Fruit fly (Drosophila melanogaster) whole organism, embryonic: Measurements from ENCODE around the gene CG10337.

Experiments used
- Adf1 ChIP-seq: fragments of 200-800 bp; sonication (Bioruptor generic); IDR thresholded peaks from 2 replicates; pipeline ENCODE4 v1.3.6; 2022; ENCODE audit warnings: missing biosample characterization, missing genetic modification characterization
- Atf-2 ChIP-seq: fragments of 200-800 bp; sonication (Bioruptor generic); optimal IDR thresholded peaks from 2 replicates; lab custom pipeline; 2016; ENCODE audit warnings: missing biosample characterization, missing genetic modification characterization
- B-H1 ChIP-seq: fragments of 200-800 bp; sonication (Bioruptor generic); IDR thresholded peaks from 3 replicates; pipeline ENCODE4 v1.3.6; 2022; ENCODE audit warnings: missing biosample characterization, missing genetic modification characterization
- B-H2 ChIP-seq: fragments of 200-800 bp; sonication (Bioruptor generic); optimal IDR thresholded peaks from 2 replicates; lab custom pipeline; 2018; ENCODE audit warnings: missing biosample characterization, mild to moderate bottlenecking, missing genetic modification characterization
- Bdp1 ChIP-seq: fragments of 200-800 bp; sonication (Bioruptor generic); optimal IDR thresholded peaks from 3 replicates; lab custom pipeline; 2016; ENCODE audit warnings: missing biosample characterization, missing genetic modification characterization
- Bgb ChIP-seq: fragments of 200-800 bp; sonication (Bioruptor generic); IDR thresholded peaks from 2 replicates; pipeline ENCODE4 v1.3.6; 2022; ENCODE audit warnings: missing biosample characterization, missing genetic modification characterization; ENCODE audit not compliant: partially characterized antibody
- Blimp-1 ChIP-seq: fragments of 200-800 bp; sonication (Bioruptor generic); optimal IDR thresholded peaks from 3 replicates; lab custom pipeline; 2018; ENCODE audit warnings: missing biosample characterization, missing genetic modification characterization, mild to moderate bottlenecking, moderate library complexity, missing genetic modification reagents
- CG10654 ChIP-seq: fragments of 200-800 bp; sonication (Bioruptor generic); optimal IDR thresholded peaks from 2 replicates; lab custom pipeline; 2016; ENCODE audit warnings: missing biosample characterization, missing genetic modification characterization
- CG11560 ChIP-seq: fragments of 200-800 bp; sonication (Bioruptor generic); IDR thresholded peaks from 3 replicates; pipeline ENCODE4 v1.3.6; 2022; ENCODE audit warnings: missing biosample characterization, missing genetic modification characterization
- CG12744 ChIP-seq: fragments of 200-800 bp; sonication (Bioruptor generic); optimal IDR thresholded peaks from 2 replicates; lab custom pipeline; 2016; ENCODE audit warnings: missing biosample characterization, missing genetic modification characterization
- CG17385 ChIP-seq: fragments of 200-800 bp; sonication (Bioruptor generic); optimal IDR thresholded peaks from 3 replicates; lab custom pipeline; 2018; ENCODE audit warnings: missing biosample characterization, mild to moderate bottlenecking, missing genetic modification characterization
- CG2678 ChIP-seq: fragments of 200-800 bp; sonication (Bioruptor generic); optimal IDR thresholded peaks from 3 replicates; lab custom pipeline; 2019; ENCODE audit warnings: missing biosample characterization, mild to moderate bottlenecking, missing genetic modification characterization, moderate library complexity
- CG30403 ChIP-seq: fragments of 200-800 bp; sonication (Bioruptor generic); optimal IDR thresholded peaks from 3 replicates; lab custom pipeline; 2016; ENCODE audit warnings: missing biosample characterization, missing genetic modification characterization
- CG31365 ChIP-seq: fragments of 200-800 bp; sonication (Bioruptor generic); optimal IDR thresholded peaks from 2 replicates; lab custom pipeline; 2018; ENCODE audit warnings: missing biosample characterization, mild to moderate bottlenecking, missing genetic modification characterization
- CG3995 ChIP-seq: fragments of 200-800 bp; sonication (Bioruptor generic); optimal IDR thresholded peaks from 3 replicates; lab custom pipeline; 2016; ENCODE audit warnings: missing biosample characterization, missing genetic modification characterization
- CG4360 ChIP-seq: fragments of 200-800 bp; sonication (Bioruptor generic); IDR thresholded peaks from 2 replicates; pipeline ENCODE4 v1.3.6; 2022; ENCODE audit warnings: missing biosample characterization, missing genetic modification characterization
- CG4424 ChIP-seq: fragments of 200-800 bp; sonication (Bioruptor generic); optimal IDR thresholded peaks from 3 replicates; lab custom pipeline; 2016; ENCODE audit warnings: missing biosample characterization, missing genetic modification characterization
- CG7556 ChIP-seq: fragments of 200-800 bp; sonication (Bioruptor generic); optimal IDR thresholded peaks from 2 replicates; lab custom pipeline; 2017; ENCODE audit warnings: missing biosample characterization, mild to moderate bottlenecking, missing genetic modification characterization
- CG7839 ChIP-seq: fragments of 200-800 bp; sonication (Bioruptor generic); optimal IDR thresholded peaks from 3 replicates; lab custom pipeline; 2018; ENCODE audit warnings: missing biosample characterization, mild to moderate bottlenecking, missing genetic modification characterization, moderate library complexity
- CHES-1-like ChIP-seq: fragments of 200-800 bp; sonication (Bioruptor generic); optimal IDR thresholded peaks from 2 replicates; lab custom pipeline; 2016; ENCODE audit warnings: missing biosample characterization, missing genetic modification characterization
- Dp ChIP-seq: fragments of 200-800 bp; sonication (Bioruptor generic); optimal IDR thresholded peaks from 2 replicates; lab custom pipeline; 2018; ENCODE audit warnings: missing biosample characterization, mild to moderate bottlenecking, missing genetic modification characterization, moderate library complexity
- HHEX ChIP-seq: fragments of 200-800 bp; sonication (Bioruptor generic); optimal IDR thresholded peaks from 3 replicates; lab custom pipeline; 2017; ENCODE audit warnings: missing biosample characterization, mild to moderate bottlenecking, missing genetic modification characterization, missing genetic modification reagents
- HLH4C ChIP-seq: fragments of 200-800 bp; sonication (Bioruptor generic); IDR thresholded peaks from 3 replicates; pipeline ENCODE4 v1.3.6; 2022; ENCODE audit warnings: missing biosample characterization, missing genetic modification characterization; ENCODE audit not compliant: partially characterized antibody
- Hr39 ChIP-seq: fragments of >200 bp; optimal IDR thresholded peaks from 2 replicates; lab custom pipeline; 2017
- MESR4 ChIP-seq: fragments of 200-800 bp; sonication (Bioruptor generic); optimal IDR thresholded peaks from 2 replicates; lab custom pipeline; 2018; ENCODE audit warnings: missing biosample characterization, mild to moderate bottlenecking, missing genetic modification characterization, moderate library complexity
- Mes4 ChIP-seq: fragments of 200-800 bp; sonication (Bioruptor generic); optimal IDR thresholded peaks from 2 replicates; lab custom pipeline; 2016; ENCODE audit warnings: missing biosample characterization, missing genetic modification characterization
- Nf-YB ChIP-seq: fragments of 200-800 bp; sonication (Bioruptor generic); optimal IDR thresholded peaks from 3 replicates; lab custom pipeline; 2019; ENCODE audit warnings: missing biosample characterization, mild to moderate bottlenecking, missing genetic modification characterization, moderate library complexity
- Oli ChIP-seq: fragments of 200-800 bp; sonication (Bioruptor generic); optimal IDR thresholded peaks from 2 replicates; lab custom pipeline; 2018; ENCODE audit warnings: missing biosample characterization, mild to moderate bottlenecking, missing genetic modification characterization, moderate library complexity
- Opbp ChIP-seq: fragments of 200-800 bp; sonication (Bioruptor generic); IDR thresholded peaks from 3 replicates; pipeline ENCODE4 v1.3.6; 2022; ENCODE audit warnings: missing biosample characterization, missing genetic modification characterization; ENCODE audit not compliant: partially characterized antibody
- Sox100B ChIP-seq: fragments of 200-800 bp; sonication (Bioruptor generic); optimal IDR thresholded peaks from 3 replicates; lab custom pipeline; 2018; ENCODE audit warnings: missing biosample characterization, mild to moderate bottlenecking, missing genetic modification characterization
- Spps ChIP-seq: fragments of 200-800 bp; sonication (Bioruptor generic); optimal IDR thresholded peaks from 2 replicates; lab custom pipeline; 2018; ENCODE audit warnings: missing biosample characterization, mild to moderate bottlenecking, missing genetic modification characterization
- Sry-β ChIP-seq: fragments of 200-800 bp; sonication (Bioruptor generic); optimal IDR thresholded peaks from 2 replicates; lab custom pipeline; 2018; ENCODE audit warnings: missing biosample characterization, mild to moderate bottlenecking, missing genetic modification characterization, moderate library complexity
- Stat92E ChIP-seq, 3 experiments: fragments of >200 bp in 2 of 3; fragments of 200-800 bp in 1 of 3; sonication (Bioruptor generic) in 1 of 3; optimal IDR thresholded peaks; 2 replicates each; lab custom pipeline; 2017 to 2019; ENCODE audit warnings: missing biosample characterization in 3 of 3, missing genetic modification characterization in 3 of 3, mild to moderate bottlenecking in 1 of 3, moderate library complexity in 1 of 3
- TFAM ChIP-seq: fragments of 200-800 bp; sonication (Bioruptor generic); optimal IDR thresholded peaks from 2 replicates; lab custom pipeline; 2017; ENCODE audit warnings: missing biosample characterization, missing genetic modification characterization, inconsistent platforms
- Trl ChIP-seq, 3 experiments: fragments of >200 bp in 2 of 3; fragments of 200-800 bp in 1 of 3; sonication (Bioruptor generic) in 1 of 3; optimal IDR thresholded peaks; 2 replicates in 1 of 3; 3 replicates in 2 of 3; lab custom pipeline; 2016 to 2017; ENCODE audit warnings: missing biosample characterization in 1 of 3, missing genetic modification characterization in 1 of 3
- al ChIP-seq: fragments of 200-800 bp; sonication (Bioruptor generic); IDR thresholded peaks from 2 replicates; pipeline ENCODE4 v1.3.6; 2022; ENCODE audit warnings: missing biosample characterization, missing genetic modification characterization
- az2 ChIP-seq: fragments of 200-800 bp; sonication (Bioruptor generic); optimal IDR thresholded peaks from 3 replicates; lab custom pipeline; 2016; ENCODE audit warnings: missing biosample characterization, missing genetic modification characterization
- cg ChIP-seq: fragments of 200-800 bp; sonication (Bioruptor generic); optimal IDR thresholded peaks from 3 replicates; lab custom pipeline; 2019; ENCODE audit warnings: missing biosample characterization, mild to moderate bottlenecking, missing genetic modification characterization, moderate library complexity
- dan ChIP-seq: fragments of 200-800 bp; sonication (Bioruptor generic); IDR thresholded peaks from 2 replicates; pipeline ENCODE4 v1.3.6; 2022; ENCODE audit warnings: missing biosample characterization, missing genetic modification characterization
- disco-r ChIP-seq: fragments of 200-800 bp; sonication (Bioruptor generic); optimal IDR thresholded peaks from 2 replicates; lab custom pipeline; 2016; ENCODE audit warnings: missing biosample characterization, missing genetic modification characterization
- fu2 ChIP-seq: fragments of 200-800 bp; sonication (Bioruptor generic); optimal IDR thresholded peaks from 2 replicates; lab custom pipeline; 2016; ENCODE audit warnings: missing biosample characterization, missing genetic modification characterization
- gsb ChIP-seq: fragments of 200-800 bp; sonication (Bioruptor generic); IDR thresholded peaks from 2 replicates; pipeline ENCODE4 v1.3.6; 2022; ENCODE audit warnings: missing biosample characterization, missing genetic modification characterization
- gt ChIP-seq: fragments of 200-800 bp; sonication (Bioruptor generic); IDR thresholded peaks from 2 replicates; pipeline ENCODE4 v1.3.6; 2022; ENCODE audit warnings: missing biosample characterization, missing genetic modification characterization
- luna ChIP-seq: fragments of 200-800 bp; sonication (Bioruptor generic); optimal IDR thresholded peaks from 2 replicates; lab custom pipeline; 2016; ENCODE audit warnings: missing biosample characterization, missing genetic modification characterization
- mld ChIP-seq: fragments of 200-800 bp; sonication (Bioruptor generic); IDR thresholded peaks from 3 replicates; pipeline ENCODE4 v1.3.6; 2022; ENCODE audit warnings: missing biosample characterization, missing genetic modification characterization; ENCODE audit not compliant: partially characterized antibody
- pb ChIP-seq: fragments of 200-800 bp; sonication (Bioruptor generic); optimal IDR thresholded peaks from 3 replicates; lab custom pipeline; 2016; ENCODE audit warnings: missing biosample characterization, missing genetic modification characterization
- pzg ChIP-seq: fragments of 200-800 bp; sonication (Bioruptor generic); optimal IDR thresholded peaks from 3 replicates; lab custom pipeline; 2018; ENCODE audit warnings: missing biosample characterization, mild to moderate bottlenecking, missing genetic modification characterization, moderate library complexity
- row ChIP-seq: fragments of 200-800 bp; sonication (Bioruptor generic); IDR thresholded peaks from 3 replicates; pipeline ENCODE4 v1.3.6; 2022; ENCODE audit warnings: missing biosample characterization, missing genetic modification characterization
- sd ChIP-seq: fragments of 200-800 bp; sonication (Bioruptor generic); optimal IDR thresholded peaks from 3 replicates; lab custom pipeline; 2018; ENCODE audit warnings: missing biosample characterization, mild to moderate bottlenecking, missing genetic modification characterization, moderate library complexity
- ssp ChIP-seq: fragments of 200-800 bp; sonication (Bioruptor generic); IDR thresholded peaks from 2 replicates; pipeline ENCODE4 v1.3.6; 2022; ENCODE audit warnings: missing biosample characterization, missing genetic modification characterization
- tx ChIP-seq: fragments of 200-800 bp; sonication (Bioruptor generic); optimal IDR thresholded peaks from 2 replicates; lab custom pipeline; 2016; ENCODE audit warnings: missing biosample characterization, missing genetic modification characterization
- wor ChIP-seq: fragments of 200-800 bp; sonication (Bioruptor generic); IDR thresholded peaks from 2 replicates; pipeline ENCODE4 v1.3.6; 2022; ENCODE audit warnings: missing biosample characterization, missing genetic modification characterization

Gene CG10337

DNA sequence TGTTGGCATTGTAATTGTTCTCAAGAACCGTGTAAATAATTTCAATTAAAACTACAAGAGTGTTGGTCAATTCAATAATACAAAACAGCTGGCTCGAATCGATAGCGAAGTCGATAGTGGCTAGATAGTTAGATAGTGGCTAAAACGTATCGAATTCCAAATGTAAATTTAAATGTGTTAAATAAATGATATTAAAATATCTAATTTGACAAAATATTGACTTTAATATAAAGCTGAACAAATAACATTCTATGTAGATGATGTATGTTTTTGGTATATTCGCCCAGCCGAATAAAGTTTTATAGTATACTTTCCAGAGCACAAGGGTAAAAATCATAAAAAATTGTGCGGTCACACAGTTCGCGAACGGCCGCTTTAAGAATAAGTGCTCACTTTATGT is 20.4 kb downstream of the CG10337 start, which contains the start of the genes Dpm1 and CG10137 (continued):
- TF ChIP-seq Stat92E (GFP tag; optimal IDR thresholded peaks at IDR 0.05; lab: Kevin White, UChicago): no peak
- TF ChIP-seq CG30403 (GFP tag; lab: Kevin White, UChicago): peak; percentile 4
- no peak for TF ChIP-seq CHES-1-like (GFP tag; lab: Kevin White, UChicago)
- TF ChIP-seq al (GFP tag; lab: Robert Waterston, UW): no peak
- TF ChIP-seq Dp: peak; percentile 55
- TF ChIP-seq tx: no peak
- TF ChIP-seq dan: no peak
- TF ChIP-seq pb: no peak
- peak; percentile 8 for TF ChIP-seq CG7839 (tag; lab: Kevin White, UChicago)
- TF ChIP-seq Nf-YB (GFP tag; lab: Kevin White, UChicago): no peak
- TF ChIP-seq Spps: no peak
- TF ChIP-seq Opbp (GFP tag; lab: Robert Waterston, UW): peak; percentile 78
- TF ChIP-seq gt (GFP tag; lab: Robert Waterston, UW): no peak
- TF ChIP-seq Oli (tag; lab: Kevin White, UChicago): no peak
- no peak for TF ChIP-seq CG4360
- no peak for TF ChIP-seq ssp
- TF ChIP-seq Sox100B: no peak
- TF ChIP-seq CG12744 (GFP tag; lab: Kevin White, UChicago): no peak
- no peak for TF ChIP-seq Mes4 (GFP tag; lab: Kevin White, UChicago)
- no peak for TF ChIP-seq Trl (optimal IDR thresholded peaks at IDR 0.05; lab: Kevin White, UChicago)
- TF ChIP-seq Trl (GFP tag; optimal IDR thresholded peaks at IDR 0.05; lab: Kevin White, UChicago): no peak
- TF ChIP-seq gsb: no peak
- TF ChIP-seq Bdp1 (GFP tag; lab: Kevin White, UChicago): no peak
- no peak for TF ChIP-seq B-H2 (GFP tag; lab: Kevin White, UChicago)
- TF ChIP-seq Hr39 (lab: Kevin White, UChicago): no peak
- peak; percentile 0 for TF ChIP-seq cg (GFP tag; lab: Kevin White, UChicago)
- TF ChIP-seq Atf-2 (GFP tag; lab: Kevin White, UChicago): no peak
- no peak for TF ChIP-seq CG4424
- TF ChIP-seq fu2 (GFP tag; lab: Kevin White, UChicago): no peak
- TF ChIP-seq pzg (GFP tag; lab: Kevin White, UChicago): peak; percentile 63
- peak; percentile 41 for TF ChIP-seq CG3995
- TF ChIP-seq mld: no peak
- peak; percentile 69 for TF ChIP-seq HLH4C (GFP tag; lab: Robert Waterston, UW)
- no peak for TF ChIP-seq Blimp-1 (GFP tag; lab: Kevin White, UChicago)
- no peak for TF ChIP-seq Adf1 (GFP tag; lab: Robert Waterston, UW)
- TF ChIP-seq CG7556: no peak
- TF ChIP-seq az2 (GFP tag; lab: Kevin White, UChicago): no peak
- no peak for TF ChIP-seq CG17385 (GFP tag; lab: Kevin White, UChicago)
- TF ChIP-seq sd (tag; lab: Kevin White, UChicago): peak; percentile 11
- TF ChIP-seq MESR4 (GFP tag; lab: Kevin White, UChicago): no peak
- no peak for TF ChIP-seq disco-r
- no peak for TF ChIP-seq CG31365 (tag; lab: Kevin White, UChicago)
- no peak for TF ChIP-seq CG2678 (tag; lab: Kevin White, UChicago)
- peak; percentile 73 for TF ChIP-seq Bgb
- TF ChIP-seq B-H1 (GFP tag; lab: Robert Waterston, UW): no peak
- TF ChIP-seq CG11560 (tag; lab: Robert Waterston, UW): no peak
- TF ChIP-seq Sry-β: no peak
- no peak for TF ChIP-seq wor (GFP tag; lab: Robert Waterston, UW)
- TF ChIP-seq luna: no peak
- no peak for TF ChIP-seq TFAM (GFP tag; lab: Kevin White, UChicago)
- TF ChIP-seq HHEX (GFP tag; lab: Kevin White, UChicago): no peak
- TF ChIP-seq row: no peak; the same call in 2 of the 3 replicates
- no peak for TF ChIP-seq CG10654 (GFP tag; lab: Kevin White, UChicago)
